Worm (Caenorhabditis elegans) whole organism, young adult: ENCODE results near the gene tag-65.

Source experiments
- dpl-1 ChIP-seq: fragments of 150-350 bp; optimal IDR thresholded peaks from 2 replicates; lab custom pipeline; 2014; ENCODE audit warnings: missing biosample characterization, missing genetic modification reagents, missing genetic modification characterization
- nhr-120 ChIP-seq: fragments of 200-800 bp; sonication (Bioruptor generic); IDR thresholded peaks from 2 replicates; pipeline ENCODE4 v1.3.6; 2022; ENCODE audit warnings: missing genetic modification characterization, missing compliant biosample characterization
- snpc-4 ChIP-seq, 5 experiments: fragments of 150-350 bp in 1 of 5; sonication (generic microtip) in 4 of 5; optimal IDR thresholded peaks; 2 replicates each; lab custom pipeline; 2014 to 2018; ENCODE audit warnings: missing genetic modification characterization in 5 of 5, missing biosample characterization in 3 of 5, antibody characterized with exemption in 2 of 5, mild to moderate bottlenecking in 2 of 5, missing compliant biosample characterization in 2 of 5, missing genotype in 2 of 5, moderate library complexity in 2 of 5, missing genetic modification reagents in 1 of 5

DNA sequence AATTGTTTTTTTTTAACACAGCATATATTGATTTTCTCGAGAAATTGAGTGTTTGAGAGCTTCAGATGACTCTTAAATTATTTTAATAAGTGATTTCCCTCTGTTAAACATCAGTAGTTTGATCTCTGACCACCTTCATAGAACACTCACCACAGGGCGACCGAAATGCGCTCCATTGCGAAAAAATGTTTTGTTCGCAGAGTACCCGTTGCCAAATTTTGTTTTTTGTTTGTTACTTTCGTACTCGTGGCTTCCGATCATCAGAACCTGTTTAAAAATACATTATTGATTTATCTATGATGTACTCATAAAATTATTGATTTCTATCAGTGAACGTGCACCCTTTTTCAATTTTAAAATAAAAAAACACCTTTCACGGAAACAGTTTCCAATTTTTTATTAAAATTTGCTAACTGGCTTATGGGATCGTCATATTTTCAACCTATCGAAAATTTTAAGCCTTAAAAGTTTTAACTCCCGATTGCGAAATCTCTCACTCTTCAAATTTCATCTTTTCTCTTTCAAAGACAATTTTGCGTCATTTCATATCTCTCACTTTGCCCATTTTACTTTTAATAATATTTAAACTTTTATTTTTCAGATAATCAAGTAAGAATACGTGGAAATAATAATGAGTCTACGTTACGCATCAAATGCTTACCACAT, 17.6 kb downstream of the tag-65 start, which contains the start of gene letm-1:
- TF ChIP-seq dpl-1 (GFP tag; lab: Kevin White, UChicago): no peak
- TF ChIP-seq nhr-120 (GFP tag; lab: Robert Waterston, UW): no peak
- TF ChIP-seq snpc-4 (GFP tag; optimal IDR thresholded peaks at IDR 0.05; lab: Kevin White, UChicago): no peak
- TF ChIP-seq snpc-4 (tag; optimal IDR thresholded peaks at IDR 0.05; lab: Kevin White, UChicago): no peak
